Worm (Caenorhabditis elegans): ENCODE data around the gene msp-152.

DNA sequence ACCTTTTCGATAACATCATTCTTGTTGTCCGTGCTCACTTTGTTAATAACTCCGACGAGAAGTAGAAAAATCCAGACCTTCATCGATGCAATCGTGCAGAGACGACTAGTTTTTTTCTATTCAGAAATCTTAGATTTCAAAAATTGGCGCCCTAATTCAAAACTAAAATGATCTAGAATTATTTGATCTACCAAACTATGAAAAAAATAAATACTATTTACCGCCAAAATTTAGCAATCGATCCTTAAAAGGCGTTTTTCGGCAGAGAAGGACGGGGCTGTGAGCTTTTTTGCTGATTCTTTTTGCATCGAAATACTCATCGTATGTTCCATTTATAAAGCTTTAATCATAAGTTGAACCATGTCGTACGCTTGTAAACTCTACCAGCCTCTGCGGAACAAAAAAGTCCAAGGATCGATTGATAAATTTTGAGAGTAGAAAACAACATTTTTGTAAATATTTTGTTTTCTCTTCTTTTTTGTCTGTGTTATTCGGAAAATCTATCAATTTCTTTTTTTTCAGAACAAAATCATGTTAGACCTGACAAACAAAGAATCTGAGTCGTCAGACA, 16.6 kb downstream of the msp-152 start, which contains the start of the genes try-1 and zyg-12:
- TF ChIP-seq dmd-4 (tag; optimal IDR thresholded peaks at IDR 0.05) (no peak), nhr-77 (tag; optimal IDR thresholded peaks at IDR 0.05) (no peak)
